Fruit fly (Drosophila melanogaster) whole organism, prepupa: ENCODE measurements around the gene CG32073.

Experiments used
- Blimp-1 ChIP-seq: fragments of 200-800 bp; sonication (Bioruptor generic); optimal IDR thresholded peaks from 3 replicates; lab custom pipeline; 2017; ENCODE audit warnings: missing biosample characterization, missing genetic modification characterization, mild to moderate bottlenecking, moderate library complexity, missing genetic modification reagents
- CG10669 ChIP-seq: fragments of 200-800 bp; sonication (Bioruptor generic); optimal IDR thresholded peaks from 3 replicates; lab custom pipeline; 2018; ENCODE audit warnings: missing biosample characterization, mild to moderate bottlenecking, missing genetic modification characterization, moderate library complexity
- CG11294 ChIP-seq: fragments of 200-800 bp; sonication (Bioruptor generic); IDR thresholded peaks from 2 replicates; pipeline ENCODE4 v1.3.6; 2022; ENCODE audit warnings: missing biosample characterization, missing genetic modification characterization
- CG11762 ChIP-seq: fragments of 200-800 bp; sonication (Bioruptor generic); optimal IDR thresholded peaks from 3 replicates; lab custom pipeline; 2016; ENCODE audit warnings: missing biosample characterization, missing genetic modification characterization; ENCODE audit not compliant: insufficient read depth
- CG11902 ChIP-seq: fragments of 200-800 bp; sonication (Bioruptor generic); optimal IDR thresholded peaks from 3 replicates; lab custom pipeline; 2016; ENCODE audit warnings: missing biosample characterization, missing genetic modification characterization
- CG15336 ChIP-seq: fragments of 200-800 bp; sonication (Bioruptor generic); IDR thresholded peaks from 2 replicates; pipeline ENCODE4 v1.3.6; 2022; ENCODE audit warnings: missing biosample characterization, missing genetic modification characterization
- CG1621 ChIP-seq: fragments of 200-800 bp; sonication (Bioruptor generic); optimal IDR thresholded peaks from 3 replicates; lab custom pipeline; 2018; ENCODE audit warnings: missing biosample characterization, mild to moderate bottlenecking, missing genetic modification characterization
- CG16779 ChIP-seq: fragments of 200-800 bp; sonication (Bioruptor generic); optimal IDR thresholded peaks from 3 replicates; lab custom pipeline; 2017; ENCODE audit warnings: missing biosample characterization, mild to moderate bottlenecking, missing genetic modification characterization
- CG3032 ChIP-seq: fragments of 200-800 bp; optimal IDR thresholded peaks from 2 replicates; lab custom pipeline; 2019; ENCODE audit warnings: missing biosample characterization, mild to moderate bottlenecking, missing genetic modification characterization, moderate library complexity
- CG32006 ChIP-seq: fragments of 200-800 bp; sonication (Bioruptor generic); optimal IDR thresholded peaks from 3 replicates; lab custom pipeline; 2017; ENCODE audit warnings: missing biosample characterization, mild to moderate bottlenecking, missing genetic modification characterization
- CG34406 ChIP-seq: fragments of 200-800 bp; sonication (Bioruptor generic); optimal IDR thresholded peaks from 3 replicates; lab custom pipeline; 2016; ENCODE audit warnings: missing biosample characterization, missing genetic modification characterization
- CG3919 ChIP-seq: fragments of 200-800 bp; sonication (Bioruptor generic); optimal IDR thresholded peaks from 3 replicates; lab custom pipeline; 2016; ENCODE audit warnings: missing biosample characterization, missing genetic modification characterization
- CG4318 ChIP-seq: fragments of 200-800 bp; sonication (Bioruptor generic); optimal IDR thresholded peaks from 3 replicates; lab custom pipeline; 2017; ENCODE audit warnings: missing biosample characterization, mild to moderate bottlenecking, missing genetic modification characterization
- CG6163 ChIP-seq: fragments of 200-800 bp; sonication (Bioruptor generic); IDR thresholded peaks from 3 replicates; pipeline ENCODE4 v1.3.6; 2022; ENCODE audit warnings: missing biosample characterization, missing genetic modification characterization
- CG6276 ChIP-seq: fragments of 200-800 bp; sonication (Bioruptor generic); optimal IDR thresholded peaks from 2 replicates; lab custom pipeline; 2017; ENCODE audit warnings: missing biosample characterization, mild to moderate bottlenecking, missing genetic modification characterization
- CG6854 ChIP-seq: fragments of 200-800 bp; sonication (Bioruptor generic); optimal IDR thresholded peaks from 2 replicates; lab custom pipeline; 2017; ENCODE audit warnings: missing biosample characterization, mild to moderate bottlenecking, missing genetic modification characterization
- CG7368 ChIP-seq: fragments of 200-800 bp; sonication (Bioruptor generic); optimal IDR thresholded peaks from 3 replicates; lab custom pipeline; 2016; ENCODE audit warnings: missing biosample characterization, missing genetic modification characterization
- CG8119 ChIP-seq: fragments of 200-800 bp; sonication (Bioruptor generic); IDR thresholded peaks from 3 replicates; pipeline ENCODE4 v1.3.6; 2022; ENCODE audit warnings: missing biosample characterization, missing genetic modification characterization
- CG8319 ChIP-seq: fragments of 200-800 bp; sonication (Bioruptor generic); optimal IDR thresholded peaks from 3 replicates; lab custom pipeline; 2016; ENCODE audit warnings: missing biosample characterization, missing genetic modification characterization
- CG9139 ChIP-seq: fragments of 200-800 bp; sonication (Bioruptor generic); optimal IDR thresholded peaks from 3 replicates; lab custom pipeline; 2017; ENCODE audit warnings: missing biosample characterization, mild to moderate bottlenecking, missing genetic modification characterization
- Eip78C ChIP-seq: fragments of 200-800 bp; sonication (Bioruptor generic); peaks from one replicate; lab custom pipeline; 2016; ENCODE audit warnings: missing biosample characterization, missing genetic modification characterization
- Eip93F ChIP-seq: fragments of 200-800 bp; sonication (Bioruptor generic); optimal IDR thresholded peaks from 2 replicates; lab custom pipeline; 2016; ENCODE audit warnings: missing biosample characterization, mild to moderate bottlenecking, missing genetic modification characterization
- Ets21C ChIP-seq: fragments of 200-800 bp; sonication (Bioruptor generic); optimal IDR thresholded peaks from 3 replicates; lab custom pipeline; 2016; ENCODE audit warnings: missing biosample characterization, missing genetic modification characterization
- Ets96B ChIP-seq: fragments of 200-800 bp; optimal IDR thresholded peaks from 2 replicates; lab custom pipeline; 2019; ENCODE audit warnings: missing biosample characterization, mild to moderate bottlenecking, missing genetic modification characterization, moderate library complexity
- Gug ChIP-seq: fragments of 200-800 bp; sonication (Bioruptor generic); IDR thresholded peaks from 2 replicates; pipeline ENCODE4 v1.3.6; 2022; ENCODE audit warnings: missing biosample characterization, missing genetic modification characterization
- Hr38 ChIP-seq: sonication (Bioruptor generic); optimal IDR thresholded peaks from 2 replicates; lab custom pipeline; 2016; ENCODE audit warnings: missing biosample characterization, missing genetic modification characterization
- Hr4 ChIP-seq: fragments of 200-800 bp; sonication (Bioruptor generic); optimal IDR thresholded peaks from 3 replicates; lab custom pipeline; 2016; ENCODE audit warnings: missing biosample characterization, missing genetic modification characterization
- Lpt ChIP-seq: fragments of 200-800 bp; sonication (Bioruptor generic); optimal IDR thresholded peaks from 3 replicates; lab custom pipeline; 2016; ENCODE audit warnings: missing biosample characterization, missing genetic modification characterization
- Met ChIP-seq: fragments of 200-800 bp; sonication (Bioruptor generic); optimal IDR thresholded peaks from 3 replicates; lab custom pipeline; 2016; ENCODE audit warnings: missing biosample characterization, missing genetic modification characterization
- Smox ChIP-seq: fragments of 200-800 bp; sonication (Bioruptor generic); optimal IDR thresholded peaks from 3 replicates; lab custom pipeline; 2016; ENCODE audit warnings: missing biosample characterization, missing genetic modification characterization
- Sox102F ChIP-seq: fragments of 200-800 bp; sonication (Bioruptor generic); optimal IDR thresholded peaks from 2 replicates; lab custom pipeline; 2016; ENCODE audit warnings: missing biosample characterization, mild to moderate bottlenecking, missing genetic modification characterization
- Sox14 ChIP-seq: fragments of 200-800 bp; sonication (Bioruptor generic); optimal IDR thresholded peaks from 3 replicates; lab custom pipeline; 2016; ENCODE audit warnings: missing biosample characterization, missing genetic modification characterization
- Sox15 ChIP-seq: fragments of 200-800 bp; sonication (Bioruptor generic); optimal IDR thresholded peaks from 3 replicates; lab custom pipeline; 2016; ENCODE audit warnings: missing biosample characterization, missing genetic modification characterization
- achi ChIP-seq: fragments of 200-800 bp; sonication (Bioruptor generic); optimal IDR thresholded peaks from 3 replicates; lab custom pipeline; 2016; ENCODE audit warnings: missing biosample characterization, missing genetic modification characterization
- acj6 ChIP-seq: fragments of 200-800 bp; sonication (Bioruptor generic); optimal IDR thresholded peaks from 3 replicates; lab custom pipeline; 2016; ENCODE audit warnings: missing biosample characterization, missing genetic modification characterization
- cyc ChIP-seq: fragments of 200-800 bp; sonication (Bioruptor generic); optimal IDR thresholded peaks from 3 replicates; lab custom pipeline; 2016; ENCODE audit warnings: missing biosample characterization, missing genetic modification characterization
- dac ChIP-seq: fragments of 200-800 bp; sonication (Bioruptor generic); optimal IDR thresholded peaks from 2 replicates; lab custom pipeline; 2017; ENCODE audit warnings: missing biosample characterization, mild to moderate bottlenecking, missing genetic modification characterization
- eg ChIP-seq: fragments of 200-800 bp; sonication (Bioruptor generic); IDR thresholded peaks from 3 replicates; pipeline ENCODE4 v1.3.6; 2022; ENCODE audit warnings: missing biosample characterization, missing genetic modification characterization
- esn ChIP-seq: fragments of 200-800 bp; sonication (Bioruptor generic); optimal IDR thresholded peaks from 2 replicates; lab custom pipeline; 2016; ENCODE audit warnings: missing biosample characterization, mild to moderate bottlenecking, missing genetic modification characterization, moderate library complexity
- fd85E ChIP-seq: fragments of 200-800 bp; sonication (Bioruptor generic); optimal IDR thresholded peaks from 3 replicates; lab custom pipeline; 2016; ENCODE audit warnings: missing biosample characterization, missing genetic modification characterization
- fkh ChIP-seq: fragments of 200-800 bp; sonication (Bioruptor generic); optimal IDR thresholded peaks from 3 replicates; lab custom pipeline; 2017; ENCODE audit warnings: missing biosample characterization, mild to moderate bottlenecking, missing genetic modification characterization, moderate library complexity
- lz ChIP-seq: fragments of 200-800 bp; sonication (Bioruptor generic); optimal IDR thresholded peaks from 3 replicates; lab custom pipeline; 2016; ENCODE audit warnings: missing biosample characterization, missing genetic modification characterization
- net ChIP-seq: fragments of 200-800 bp; sonication (Bioruptor generic); optimal IDR thresholded peaks from 3 replicates; lab custom pipeline; 2016; ENCODE audit warnings: missing biosample characterization, missing genetic modification characterization
- salr ChIP-seq, 2 experiments: fragments of 200-800 bp; sonication (Bioruptor generic); optimal IDR thresholded peaks; 3 replicates each; lab custom pipeline; 2016 to 2018; ENCODE audit warnings: missing biosample characterization in 2 of 2, missing genetic modification characterization in 2 of 2, mild to moderate bottlenecking in 1 of 2
- svp ChIP-seq: fragments of 200-800 bp; sonication (Bioruptor generic); peaks from one replicate; lab custom pipeline; 2016; ENCODE audit warnings: missing biosample characterization, missing genetic modification characterization
- topi ChIP-seq: fragments of 200-800 bp; sonication (Bioruptor generic); optimal IDR thresholded peaks from 3 replicates; lab custom pipeline; 2016; ENCODE audit warnings: missing biosample characterization, missing genetic modification characterization
- vri ChIP-seq: fragments of 200-800 bp; sonication (Bioruptor generic); optimal IDR thresholded peaks from 3 replicates; lab custom pipeline; 2016; ENCODE audit warnings: missing biosample characterization, mild to moderate bottlenecking, missing genetic modification characterization

Gene CG32073

DNA sequence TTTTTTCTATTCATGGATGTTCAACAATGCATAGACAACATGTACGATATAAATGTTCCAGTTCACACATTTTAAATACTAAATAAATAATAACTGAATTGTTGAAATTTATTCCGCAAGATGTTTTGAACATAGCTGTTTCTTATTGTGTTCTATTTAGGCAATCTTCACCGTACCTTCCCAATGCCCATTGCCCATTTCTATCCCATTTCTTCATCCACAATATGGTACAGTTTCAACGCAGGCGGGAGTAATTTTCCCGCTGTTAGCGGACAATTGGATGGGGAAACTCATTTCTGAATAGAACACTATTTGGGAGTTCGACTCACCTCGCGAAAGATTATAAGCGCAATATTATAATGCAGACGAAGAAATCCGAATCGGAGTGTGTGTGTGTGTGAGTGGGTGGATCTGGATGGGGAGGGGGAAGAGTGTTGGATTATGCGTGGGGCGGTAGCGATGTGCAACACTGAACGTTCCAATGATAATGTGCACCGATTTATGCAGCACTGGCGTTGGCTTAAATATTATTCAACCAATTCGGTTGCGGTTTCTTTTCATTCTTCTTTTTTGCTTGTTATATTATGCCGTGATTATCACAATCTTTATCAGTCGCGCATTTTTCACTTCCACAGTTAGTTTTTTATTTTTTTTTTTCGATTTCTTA lies 15.3 kb downstream of the CG32073 start (continued):
- TF ChIP-seq topi (GFP tag; lab: Kevin White, UChicago) (peak; percentile 76), CG6276 (GFP tag; lab: Kevin White, UChicago) (no peak), Sox102F (GFP tag; lab: Kevin White, UChicago) (peak; percentile 56), Hr4 (GFP tag; lab: Kevin White, UChicago) (peak; percentile 7), fd85E (GFP tag; lab: Kevin White, UChicago) (peak; percentile 40), dac (GFP tag; lab: Kevin White, UChicago) (no peak), CG15336 (GFP tag; lab: Robert Waterston, UW) (0 out of 2 replicates have a peak, but pooled peaks have one; percentile 28), Lpt (peak; percentile 9), CG8319 (GFP tag; lab: Kevin White, UChicago) (peak; percentile 59), Ets21C (GFP tag; lab: Kevin White, UChicago) (peak; percentile 42), vri (GFP tag; lab: Kevin White, UChicago) (peak; percentile 95), CG3032 (tag; lab: Kevin White, UChicago) (peak; percentile 41), CG3919 (peak; percentile 79), acj6 (GFP tag; lab: Kevin White, UChicago) (peak; percentile 57), Eip93F (GFP tag; lab: Kevin White, UChicago) (no peak), CG34406 (peak; percentile 21), Eip78C (peak; percentile 84), CG7368 (GFP tag; lab: Kevin White, UChicago) (peak; percentile 54), Sox14 (GFP tag; lab: Kevin White, UChicago) (peak; percentile 70), fkh (GFP tag; lab: Kevin White, UChicago) (peak; percentile 42), salr (GFP tag; optimal IDR thresholded peaks at IDR 0.05; lab: Kevin White, UChicago) (peak; percentile 7 to 28), CG1621 (peak; percentile 21), CG32006 (peak; percentile 37)

DNA sequence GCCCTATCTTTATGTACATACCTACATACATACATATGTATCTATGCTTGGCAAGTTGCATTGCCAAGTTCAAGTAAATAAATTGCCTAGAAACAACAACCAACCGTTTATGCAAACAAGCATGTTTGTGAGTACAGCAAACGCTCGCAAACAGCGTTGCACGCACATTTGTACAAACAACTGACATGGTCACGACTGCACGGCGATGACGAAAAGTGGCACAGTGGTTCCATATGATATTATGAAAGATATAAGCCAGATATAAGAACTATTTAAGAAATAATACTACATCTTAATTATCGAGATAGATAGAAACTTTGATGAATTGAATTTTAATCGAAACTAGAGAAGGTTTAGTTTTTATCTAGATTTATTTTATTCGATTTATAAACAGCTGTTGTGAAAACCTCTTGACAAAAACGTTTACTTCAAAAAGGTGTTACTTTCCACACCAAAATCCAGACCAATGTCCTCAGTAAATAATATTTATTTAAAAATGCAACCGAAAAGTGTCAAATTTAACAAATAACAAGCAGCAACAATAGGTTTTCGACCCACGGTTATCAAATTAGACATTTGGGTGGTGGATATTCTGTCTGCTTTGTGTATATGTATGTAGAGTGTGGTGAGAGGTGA lies 17.5 kb downstream of the CG32073 start:
- TF ChIP-seq salr (GFP tag; optimal IDR thresholded peaks at IDR 0.05; lab: Kevin White, UChicago) = peak in 1 of 2 experiments; percentile 85
- peak; percentile 79 for TF ChIP-seq CG8119 (GFP tag; lab: Robert Waterston, UW)
- peak; percentile 92 for TF ChIP-seq Eip78C
- TF ChIP-seq fd85E (GFP tag; lab: Kevin White, UChicago) = no peak
- peak; percentile 3 for TF ChIP-seq CG16779 (tag; lab: Kevin White, UChicago)
- peak; percentile 55 for TF ChIP-seq CG3919
- TF ChIP-seq fkh (GFP tag; lab: Kevin White, UChicago) = peak; percentile 92
- no peak for TF ChIP-seq CG1621
- peak; percentile 77 for TF ChIP-seq achi (GFP tag; lab: Kevin White, UChicago)
- TF ChIP-seq CG11294 (GFP tag; lab: Robert Waterston, UW) = no peak; the same call in 1 of the 2 replicates
- peak; percentile 32 for TF ChIP-seq CG10669
- TF ChIP-seq Sox15 (GFP tag; lab: Kevin White, UChicago) = peak; percentile 8
- peak; percentile 90 for TF ChIP-seq CG32006
- no peak for TF ChIP-seq Hr38 (GFP tag; lab: Kevin White, UChicago)
- peak; percentile 75 for TF ChIP-seq topi (GFP tag; lab: Kevin White, UChicago)
- TF ChIP-seq Gug (GFP tag; lab: Robert Waterston, UW) = peak; percentile 58
- peak; percentile 67 for TF ChIP-seq eg
- peak; percentile 69 for TF ChIP-seq Sox14 (GFP tag; lab: Kevin White, UChicago)
- TF ChIP-seq CG11902 (GFP tag; lab: Kevin White, UChicago) = no peak
- peak; percentile 81 for TF ChIP-seq esn (GFP tag; lab: Kevin White, UChicago)
- TF ChIP-seq Blimp-1 (GFP tag; lab: Kevin White, UChicago) = no peak
- peak; percentile 88 for TF ChIP-seq svp
- TF ChIP-seq CG6854 (GFP tag; lab: Kevin White, UChicago) = no peak
- peak; percentile 12 for TF ChIP-seq CG7368 (GFP tag; lab: Kevin White, UChicago)
- TF ChIP-seq lz (GFP tag; lab: Kevin White, UChicago) = peak; percentile 60
- peak; percentile 71 for TF ChIP-seq Smox
- TF ChIP-seq net (GFP tag; lab: Kevin White, UChicago) = peak; percentile 84
- TF ChIP-seq Ets96B (tag; lab: Kevin White, UChicago) = peak; percentile 38
- TF ChIP-seq CG4318 (GFP tag; lab: Kevin White, UChicago) = peak; percentile 77
- no peak for TF ChIP-seq CG9139 (GFP tag; lab: Kevin White, UChicago)
- TF ChIP-seq CG11762 (GFP tag; lab: Kevin White, UChicago) = peak; percentile 50
- TF ChIP-seq CG8319 (GFP tag; lab: Kevin White, UChicago) = no peak
- TF ChIP-seq CG6163 = peak; percentile 65; the same call in 1 of the 3 replicates
- TF ChIP-seq acj6 (GFP tag; lab: Kevin White, UChicago) = peak; percentile 62
- TF ChIP-seq cyc = peak; percentile 42
- TF ChIP-seq Met (GFP tag; lab: Kevin White, UChicago) = peak; percentile 78
